Worm (Caenorhabditis elegans) whole organism, L4 larva: ENCODE results near the gene nos-1.

Experiments
- F26F4.8 ChIP-seq: fragments of 200-800 bp; sonication (Bioruptor generic); conservative IDR thresholded peaks from 2 replicates; pipeline ENCODE4 v1.3.6; 2022; ENCODE audit warnings: missing genetic modification characterization, missing compliant biosample characterization
- F44E2.7 ChIP-seq: fragments of 200-800 bp; sonication (Bioruptor generic); IDR thresholded peaks from 2 replicates; pipeline ENCODE4 v2.1.2; 2022; ENCODE audit warnings: missing genetic modification characterization, missing compliant biosample characterization
- T26A8.4 ChIP-seq: fragments of 200-800 bp; sonication (Bioruptor generic); IDR thresholded peaks from 2 replicates; pipeline ENCODE4 v1.3.6; 2022; ENCODE audit warnings: missing genetic modification characterization, missing compliant biosample characterization
- Y105C5A.15 ChIP-seq: fragments of 200-800 bp; sonication (Bioruptor generic); IDR thresholded peaks from 2 replicates; pipeline ENCODE4 v1.3.6; 2022; ENCODE audit warnings: missing genetic modification characterization, missing compliant biosample characterization
- Y48G9A.11 ChIP-seq: fragments of 200-800 bp; sonication (Bioruptor generic); IDR thresholded peaks from 2 replicates; pipeline ENCODE4 v1.3.6; 2022; ENCODE audit warnings: missing genetic modification reagents, missing genetic modification characterization, missing compliant biosample characterization
- ZK337.2 ChIP-seq: fragments of 200-800 bp; sonication (Bioruptor generic); IDR thresholded peaks from 2 replicates; pipeline ENCODE4 v1.3.6; 2022; ENCODE audit warnings: missing genetic modification reagents, missing genetic modification characterization, missing compliant biosample characterization
- aha-1 ChIP-seq: fragments of 150-350 bp; peaks from one replicate; lab custom pipeline; 2014; ENCODE audit warnings: missing biosample characterization, missing genetic modification characterization
- ama-1 ChIP-seq: fragments of 150-350 bp; optimal IDR thresholded peaks from 2 replicates; lab custom pipeline; 2014; ENCODE audit warnings: inconsistent platforms, mixed read lengths
- ceh-20 ChIP-seq: fragments of 200-800 bp; sonication (Bioruptor generic); IDR thresholded peaks from 2 replicates; pipeline ENCODE4 v1.3.6; 2022; ENCODE audit warnings: missing genetic modification reagents, missing genetic modification characterization, missing compliant biosample characterization
- ceh-28 ChIP-seq: fragments of 150-350 bp; optimal IDR thresholded peaks from 2 replicates; lab custom pipeline; 2014; ENCODE audit warnings: missing biosample characterization, missing genetic modification reagents, missing genetic modification characterization
- ceh-44 ChIP-seq: fragments of 200-800 bp; sonication (Bioruptor generic); IDR thresholded peaks from 2 replicates; pipeline ENCODE4 v1.3.6; 2022; ENCODE audit warnings: missing genetic modification reagents, missing genetic modification characterization, missing compliant biosample characterization
- ces-1 ChIP-seq: fragments of 150-350 bp; sonication (generic microtip); optimal IDR thresholded peaks from 4 replicates; lab custom pipeline; 2014; ENCODE audit warnings: missing biosample characterization, missing genetic modification reagents, missing genetic modification characterization
- daf-12 ChIP-seq: fragments of 150-350 bp; optimal IDR thresholded peaks from 2 replicates; lab custom pipeline; 2014; ENCODE audit warnings: missing biosample characterization, missing genetic modification reagents, missing genetic modification characterization
- dmd-6 ChIP-seq: fragments of 200-800 bp; sonication (Bioruptor generic); IDR thresholded peaks from 2 replicates; pipeline ENCODE4 v1.3.6; 2022; ENCODE audit warnings: missing genetic modification reagents, missing genetic modification characterization, missing compliant biosample characterization
- fkh-10 ChIP-seq: fragments of 150-350 bp; optimal IDR thresholded peaks from 2 replicates; lab custom pipeline; 2014; ENCODE audit warnings: missing biosample characterization, missing genetic modification reagents, missing genetic modification characterization
- gei-8 ChIP-seq: fragments of 200-800 bp; sonication (Bioruptor generic); optimal IDR thresholded peaks from 2 replicates; lab custom pipeline; 2018; ENCODE audit warnings: mild to moderate bottlenecking, missing genetic modification characterization, missing compliant biosample characterization
- hif-1 ChIP-seq, 2 experiments: sonication (generic microtip); optimal IDR thresholded peaks; 2 replicates each; lab custom pipeline; 2016 to 2017; ENCODE audit warnings: missing compliant biosample characterization in 2 of 2, missing genetic modification characterization in 2 of 2, missing genetic modification reagents in 2 of 2, missing genotype in 2 of 2, mild to moderate bottlenecking in 1 of 2
- hlh-11 ChIP-seq: fragments of 200-800 bp; sonication (Bioruptor generic); optimal IDR thresholded peaks from 2 replicates; lab custom pipeline; 2018; ENCODE audit warnings: mild to moderate bottlenecking, missing genetic modification characterization, missing compliant biosample characterization
- hmg-1.1 ChIP-seq: fragments of 200-800 bp; sonication (Bioruptor generic); IDR thresholded peaks from 2 replicates; pipeline ENCODE4 v1.3.6; 2022; ENCODE audit warnings: missing genetic modification reagents, missing genetic modification characterization, missing compliant biosample characterization
- lim-7 ChIP-seq: fragments of 200-800 bp; sonication (Bioruptor generic); IDR thresholded peaks from 2 replicates; pipeline ENCODE4 v1.3.6; 2022; ENCODE audit warnings: missing genetic modification characterization, missing compliant biosample characterization
- lin-13 ChIP-seq: fragments of 150-350 bp; optimal IDR thresholded peaks from 2 replicates; lab custom pipeline; 2014; ENCODE audit warnings: missing biosample characterization, missing genetic modification reagents, missing genetic modification characterization
- lin-29 ChIP-seq: fragments of 200-800 bp; sonication (Bioruptor generic); IDR thresholded peaks from 2 replicates; pipeline ENCODE4 v1.3.6; 2022; ENCODE audit warnings: missing genetic modification reagents, missing genetic modification characterization, missing compliant biosample characterization
- lin-38 ChIP-seq: fragments of 200-800 bp; sonication (Bioruptor generic); IDR thresholded peaks from 2 replicates; pipeline ENCODE4 v1.3.6; 2022; ENCODE audit warnings: missing genetic modification reagents, missing genetic modification characterization, missing compliant biosample characterization
- madf-5 ChIP-seq, 2 experiments: fragments of 200-800 bp; sonication (Bioruptor generic); IDR thresholded peaks; 2 replicates each; pipeline ENCODE4 v1.3.6; 2022; ENCODE audit warnings: missing compliant biosample characterization in 2 of 2, missing genetic modification characterization in 2 of 2
- mdl-1 ChIP-seq, 2 experiments: fragments of 150-350 bp in 1 of 2; sonication (generic microtip) in 1 of 2; optimal IDR thresholded peaks; 2 replicates each; lab custom pipeline; 2014 to 2017; ENCODE audit warnings: missing biosample characterization in 2 of 2, missing genetic modification characterization in 2 of 2
- mxl-2 ChIP-seq: fragments of 200-800 bp; sonication (Bioruptor generic); conservative IDR thresholded peaks from 2 replicates; pipeline ENCODE4 v1.3.6; 2022; ENCODE audit warnings: missing genetic modification reagents, missing genetic modification characterization, missing compliant biosample characterization
- mxl-3 ChIP-seq: fragments of 200-800 bp; sonication (Bioruptor generic); optimal IDR thresholded peaks from 2 replicates; lab custom pipeline; 2018; ENCODE audit warnings: mild to moderate bottlenecking, missing genetic modification characterization, missing compliant biosample characterization
- nhr-102 ChIP-seq: sonication (generic microtip); optimal IDR thresholded peaks from 2 replicates; lab custom pipeline; 2016; ENCODE audit warnings: mild to moderate bottlenecking, missing genetic modification characterization, moderate library complexity, missing compliant biosample characterization
- nhr-111 ChIP-seq: fragments of 200-800 bp; sonication (Bioruptor generic); optimal IDR thresholded peaks from 2 replicates; lab custom pipeline; 2018; ENCODE audit warnings: mild to moderate bottlenecking, missing genetic modification characterization, missing compliant biosample characterization
- nhr-237 ChIP-seq: sonication (generic microtip); optimal IDR thresholded peaks from 2 replicates; lab custom pipeline; 2017; ENCODE audit warnings: missing biosample characterization, missing genetic modification characterization
- nhr-25 ChIP-seq: sonication (generic microtip); optimal IDR thresholded peaks from 2 replicates; lab custom pipeline; 2017; ENCODE audit warnings: missing genetic modification characterization, mild to moderate bottlenecking, missing compliant biosample characterization, antibody characterized with exemption, moderate library complexity, borderline replicate concordance; ENCODE audit not compliant: insufficient read depth
- nhr-42 ChIP-seq: fragments of 200-800 bp; sonication (Bioruptor generic); IDR thresholded peaks from 2 replicates; pipeline ENCODE4 v1.3.6; 2022; ENCODE audit warnings: missing genetic modification characterization, missing compliant biosample characterization
- nhr-48 ChIP-seq: sonication (generic microtip); optimal IDR thresholded peaks from 2 replicates; lab custom pipeline; 2016; ENCODE audit warnings: mild to moderate bottlenecking, missing genetic modification characterization, missing compliant biosample characterization
- pha-4 ChIP-seq, 2 experiments: fragments of 150-350 bp in 1 of 2; fragments of 200-800 bp in 1 of 2; sonication (Bioruptor generic) in 1 of 2; IDR thresholded peaks in 1 of 2; optimal IDR thresholded peaks in 1 of 2; 2 replicates each; pipeline versions ENCODE4 v1.3.6 to Lab custom; 2014 to 2022; ENCODE audit warnings: missing genetic modification characterization in 2 of 2, missing genetic modification reagents in 2 of 2, missing biosample characterization in 1 of 2, missing compliant biosample characterization in 1 of 2
- php-3 ChIP-seq: fragments of 200-800 bp; sonication (Bioruptor generic); IDR thresholded peaks from 2 replicates; pipeline ENCODE4 v1.3.6; 2022; ENCODE audit warnings: missing genetic modification reagents, missing genetic modification characterization, missing compliant biosample characterization
- saeg-2 ChIP-seq: fragments of 200-800 bp; sonication (Bioruptor generic); IDR thresholded peaks from 2 replicates; pipeline ENCODE4 v1.3.6; 2022; ENCODE audit warnings: missing genetic modification reagents, missing genetic modification characterization, missing compliant biosample characterization
- sdz-12 ChIP-seq: fragments of 200-800 bp; sonication (Bioruptor generic); optimal IDR thresholded peaks from 2 replicates; lab custom pipeline; 2018; ENCODE audit warnings: mild to moderate bottlenecking, missing genetic modification characterization, missing compliant biosample characterization
- spr-3 ChIP-seq: fragments of 200-800 bp; sonication (Bioruptor generic); optimal IDR thresholded peaks from 2 replicates; lab custom pipeline; 2018; ENCODE audit warnings: mild to moderate bottlenecking, missing genetic modification characterization, missing compliant biosample characterization
- unc-130 ChIP-seq: sonication (generic microtip); optimal IDR thresholded peaks from 2 replicates; lab custom pipeline; 2016; ENCODE audit warnings: missing genetic modification reagents, missing genetic modification characterization, missing compliant biosample characterization
- unc-62 ChIP-seq, 3 experiments: fragments of 150-350 bp in 1 of 3; sonication (generic microtip); optimal IDR thresholded peaks in 2 of 3; peaks in 1 of 3; 1 replicate in 1 of 3; 2 replicates in 2 of 3; lab custom pipeline; 2014 to 2017; ENCODE audit warnings: missing biosample characterization in 3 of 3, missing genetic modification characterization in 3 of 3, missing genetic modification reagents in 3 of 3, missing genotype in 1 of 3
- zfp-3 ChIP-seq: fragments of 200-800 bp; sonication (Bioruptor generic); conservative IDR thresholded peaks from 2 replicates; pipeline ENCODE4 v1.3.6; 2022; ENCODE audit warnings: missing genetic modification reagents, missing genetic modification characterization, missing compliant biosample characterization

nos-1 gene

DNA sequence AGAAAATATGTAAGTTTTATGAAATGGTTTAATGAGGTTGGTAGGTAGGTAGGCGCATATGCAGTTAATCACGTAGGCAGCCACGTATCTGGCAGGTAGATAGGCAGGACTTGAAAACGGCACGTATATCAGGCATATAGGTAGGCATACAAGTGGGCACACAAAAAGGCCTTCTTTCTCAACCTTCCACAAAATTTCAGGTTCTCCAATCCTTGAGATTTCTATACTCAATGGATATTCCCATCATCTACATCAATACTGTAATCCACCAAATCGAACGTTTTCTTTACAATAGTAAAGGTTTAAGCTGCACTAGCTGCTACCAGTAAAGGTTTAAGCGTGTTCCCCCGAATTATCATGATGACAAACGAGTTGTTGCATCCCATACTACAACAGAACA is 20.7 kb downstream of the nos-1 start:
- no peak for TF ChIP-seq hmg-1.1 (GFP tag; lab: Robert Waterston, UW)
- no peak for TF ChIP-seq madf-5 (GFP tag; IDR thresholded peaks at IDR 0.05; lab: Robert Waterston, UW)
- no peak for TF ChIP-seq gei-8
- no peak for TF ChIP-seq php-3 (GFP tag; lab: Robert Waterston, UW)

- TF ChIP-seq F26F4.8 (GFP tag; lab: Robert Waterston, UW) (no peak), F44E2.7 (GFP tag; lab: Robert Waterston, UW) (0 out of 2 replicates have a peak, but pooled peaks have one; percentile 62), ama-1 (lab: Kevin White, UChicago) (peak; percentile 62), ceh-20 (GFP tag; lab: Robert Waterston, UW) (0 out of 2 replicates have a peak, but pooled peaks have one; percentile 7), aha-1 (tag; lab: Kevin White, UChicago) (peak; percentile 95), php-3 (GFP tag; lab: Robert Waterston, UW) (peak; percentile 35; the same call in 1 of the 2 replicates), nhr-42 (GFP tag; lab: Robert Waterston, UW) (no peak), hif-1 (tag; optimal IDR thresholded peaks at IDR 0.05; lab: Kevin White, UChicago) (peak in 1 of 2 experiments; percentile 22), nhr-111 (GFP tag; lab: Kevin White, UChicago) (peak; percentile 5), dmd-6 (GFP tag; lab: Robert Waterston, UW) (peak; percentile 13; the same call in 1 of the 2 replicates), lin-38 (peak; percentile 33; the same call in 1 of the 2 replicates)
- TF ChIP-seq, all 104 proteins: peak for 9
These were observed 22.0 kb downstream of the nos-1 start for ce11 chrII:10930678-10931650.

- TF ChIP-seq unc-130 (peak; percentile 66), nhr-102 (tag; lab: Kevin White, UChicago) (no peak), nhr-48 (tag; lab: Kevin White, UChicago) (no peak), spr-3 (GFP tag; lab: Kevin White, UChicago) (no peak), Y105C5A.15 (GFP tag; lab: Robert Waterston, UW) (no peak), ZK337.2 (0 out of 2 replicates have a peak, but pooled peaks have one; percentile 34), daf-12 (tag; lab: Kevin White, UChicago) (no peak), ceh-28 (tag; lab: Kevin White, UChicago) (no peak), mdl-1 (tag; optimal IDR thresholded peaks at IDR 0.05; lab: Kevin White, UChicago) (peak in 1 of 2 experiments; percentile 41), mxl-2 (GFP tag; lab: Robert Waterston, UW) (no peak), fkh-10 (GFP tag; lab: Kevin White, UChicago) (no peak), hmg-1.1 (GFP tag; lab: Robert Waterston, UW) (0 out of 2 replicates have a peak, but pooled peaks have one; percentile 15), ces-1 (no peak), ceh-44 (GFP tag; lab: Robert Waterston, UW) (no peak), unc-62 (GFP tag; optimal IDR thresholded peaks at IDR 0.05 in 1 of 2; lab: Kevin White, UChicago) (peak in 1 of 2 experiments; percentile 28), unc-62 (tag; optimal IDR thresholded peaks at IDR 0.05; lab: Kevin White, UChicago) (no peak), lin-29 (GFP tag; lab: Robert Waterston, UW) (no peak), nhr-237 (no peak), gei-8 (no peak), zfp-3 (GFP tag; lab: Robert Waterston, UW) (no peak), sdz-12 (GFP tag; lab: Kevin White, UChicago) (no peak), hlh-11 (tag; lab: Kevin White, UChicago) (peak; percentile 60), F44E2.7 (GFP tag; lab: Robert Waterston, UW) (no peak), lin-13 (no peak), pha-4 (GFP tag; IDR thresholded peaks at IDR 0.05; lab: Robert Waterston, UW) (no peak), pha-4 (tag; optimal IDR thresholded peaks at IDR 0.05; lab: Kevin White, UChicago) (no peak), saeg-2 (GFP tag; lab: Robert Waterston, UW) (no peak), nhr-25 (tag; lab: Kevin White, UChicago) (no peak), Y48G9A.11 (GFP tag; lab: Robert Waterston, UW) (no peak), lim-7 (GFP tag; lab: Robert Waterston, UW) (0 out of 2 replicates have a peak, but pooled peaks have one; percentile 23), mxl-3 (peak; percentile 74), T26A8.4 (GFP tag; lab: Robert Waterston, UW) (no peak)
These were observed 27.0 kb downstream of the nos-1 start, which contains the start of gene metr-1 for ce11 chrII:10925804-10926570. TSS of gene metr-1 (plus strand) at chrII:10926561.
